Worm (Caenorhabditis elegans) whole organism, late embryonic: Measurements from ENCODE around the gene C25A8.1.

Source experiments
- T23F11.4 ChIP-seq: fragments of 200-800 bp; sonication (Bioruptor generic); optimal IDR thresholded peaks from 2 replicates; lab custom pipeline; 2018; ENCODE audit warnings: mild to moderate bottlenecking, missing genetic modification characterization, missing compliant biosample characterization
- ama-1 ChIP-seq: fragments of 150-350 bp; optimal IDR thresholded peaks from 2 replicates; lab custom pipeline; 2014
- ceh-19 ChIP-seq: fragments of 200-800 bp; sonication (Bioruptor generic); optimal IDR thresholded peaks from 2 replicates; lab custom pipeline; 2018; ENCODE audit warnings: mild to moderate bottlenecking, missing genetic modification characterization, missing compliant biosample characterization
- ceh-22 ChIP-seq: sonication (generic microtip); optimal IDR thresholded peaks from 2 replicates; lab custom pipeline; 2017; ENCODE audit warnings: missing biosample characterization, missing genetic modification characterization
- dmd-4 ChIP-seq: sonication (generic microtip); optimal IDR thresholded peaks from 2 replicates; lab custom pipeline; 2016; ENCODE audit warnings: borderline replicate concordance, missing genetic modification characterization, missing compliant biosample characterization
- elt-2 ChIP-seq: sonication (generic microtip); optimal IDR thresholded peaks from 2 replicates; lab custom pipeline; 2016; ENCODE audit warnings: missing genetic modification reagents, missing genetic modification characterization, missing compliant biosample characterization
- elt-4 ChIP-seq: sonication (generic microtip); optimal IDR thresholded peaks from 2 replicates; lab custom pipeline; 2016; ENCODE audit warnings: missing genetic modification characterization, missing compliant biosample characterization
- eyg-1 ChIP-seq: sonication (generic microtip); optimal IDR thresholded peaks from 2 replicates; lab custom pipeline; 2016; ENCODE audit warnings: missing genotype, missing genetic modification characterization, missing compliant biosample characterization
- fkh-10 ChIP-seq: fragments of 150-350 bp; optimal IDR thresholded peaks from 2 replicates; lab custom pipeline; 2014; ENCODE audit warnings: missing biosample characterization, missing genetic modification reagents, missing genetic modification characterization
- hlh-6 ChIP-seq: sonication (generic microtip); optimal IDR thresholded peaks from 2 replicates; lab custom pipeline; 2016; ENCODE audit warnings: missing genotype, missing genetic modification characterization, missing compliant biosample characterization
- pqm-1 ChIP-seq: sonication (generic microtip); optimal IDR thresholded peaks from 2 replicates; lab custom pipeline; 2016; ENCODE audit warnings: missing genetic modification characterization, missing compliant biosample characterization
- tbx-2 ChIP-seq: sonication (generic microtip); optimal IDR thresholded peaks from 2 replicates; lab custom pipeline; 2016; ENCODE audit warnings: missing genetic modification characterization, missing compliant biosample characterization
- unc-42 ChIP-seq: sonication (generic microtip); optimal IDR thresholded peaks from 2 replicates; lab custom pipeline; 2016; ENCODE audit warnings: missing genotype, missing genetic modification characterization, missing compliant biosample characterization

DNA sequence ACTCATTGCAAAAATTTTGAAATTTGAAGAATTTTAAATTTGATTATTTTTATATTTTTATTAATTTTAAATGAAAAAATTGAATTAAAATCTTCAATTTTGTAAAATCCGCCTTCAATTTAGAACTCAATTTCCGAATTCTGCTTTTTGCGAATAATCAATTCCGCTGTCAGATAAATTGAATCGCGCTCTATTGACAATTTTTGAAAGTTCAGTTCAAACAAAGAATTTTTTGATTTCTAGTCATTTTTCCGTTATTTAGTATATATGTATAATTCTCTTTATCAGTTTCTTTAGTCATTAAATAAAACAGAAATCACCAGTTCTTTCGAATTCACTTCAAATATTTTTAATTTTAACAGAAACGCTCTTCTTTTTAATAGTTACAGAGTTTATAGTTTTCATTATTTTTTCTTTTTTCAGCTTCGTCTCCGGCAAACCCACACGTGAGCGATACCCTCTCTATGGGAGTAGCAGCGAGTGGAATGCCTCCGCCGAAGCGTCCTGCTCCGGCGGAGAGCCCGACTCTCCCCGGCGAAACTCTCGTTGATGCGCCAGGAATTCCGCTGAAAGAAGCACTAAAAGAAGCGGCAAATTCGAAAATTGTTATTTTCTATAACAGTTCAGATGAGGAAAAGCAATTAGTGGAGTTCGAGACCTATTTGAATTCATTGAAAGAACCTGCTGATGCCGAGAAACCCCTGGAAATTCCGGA, 2.0 kb downstream of the C25A8.1 start:
- TF ChIP-seq eyg-1 (tag; lab: Kevin White, UChicago) (no peak), elt-4 (no peak), fkh-10 (no peak), ama-1 (lab: Kevin White, UChicago) (no peak), hlh-6 (no peak), unc-42 (no peak), dmd-4 (no peak), tbx-2 (tag; lab: Kevin White, UChicago) (no peak), ceh-19 (no peak), elt-2 (no peak), ceh-22 (tag; lab: Kevin White, UChicago) (no peak), T23F11.4 (GFP tag; lab: Kevin White, UChicago) (no peak), pqm-1 (tag; lab: Kevin White, UChicago) (no peak)
